Worm (Caenorhabditis elegans) whole organism, midembryonic: Measurements from ENCODE around the gene K09E9.3.

Experiments used
- cog-1 ChIP-seq: sonication (generic microtip); optimal IDR thresholded peaks from 2 replicates; lab custom pipeline; 2016; ENCODE audit warnings: missing genetic modification characterization, missing compliant biosample characterization
- flt-1 ChIP-seq: fragments of 200-800 bp; sonication (Bioruptor generic); IDR thresholded peaks from 2 replicates; pipeline ENCODE4 v1.3.6; 2022; ENCODE audit warnings: missing genetic modification characterization, missing compliant biosample characterization
- klf-2 ChIP-seq: fragments of 200-800 bp; sonication (Bioruptor generic); conservative IDR thresholded peaks from 2 replicates; pipeline ENCODE4 v1.3.6; 2022; ENCODE audit warnings: missing genetic modification reagents, missing genetic modification characterization, missing compliant biosample characterization
- ref-1 ChIP-seq: fragments of 200-800 bp; sonication (Bioruptor generic); conservative IDR thresholded peaks from 2 replicates; pipeline ENCODE4 v1.3.6; 2022; ENCODE audit warnings: missing genetic modification reagents, missing genetic modification characterization, missing compliant biosample characterization
- tab-1 ChIP-seq: fragments of 200-800 bp; sonication (Bioruptor generic); IDR thresholded peaks from 2 replicates; pipeline ENCODE4 v1.3.6; 2022; ENCODE audit warnings: missing genetic modification characterization, missing compliant biosample characterization
- ztf-23 ChIP-seq: fragments of 200-800 bp; sonication (Bioruptor generic); IDR thresholded peaks from 2 replicates; pipeline ENCODE4 v1.3.6; 2022; ENCODE audit warnings: missing genetic modification reagents, missing genetic modification characterization, missing compliant biosample characterization
- ztf-29 ChIP-seq: fragments of 200-800 bp; sonication (Bioruptor generic); IDR thresholded peaks from 2 replicates; pipeline ENCODE4 v1.3.6; 2022; ENCODE audit warnings: missing genetic modification reagents, missing genetic modification characterization, missing compliant biosample characterization

DNA sequence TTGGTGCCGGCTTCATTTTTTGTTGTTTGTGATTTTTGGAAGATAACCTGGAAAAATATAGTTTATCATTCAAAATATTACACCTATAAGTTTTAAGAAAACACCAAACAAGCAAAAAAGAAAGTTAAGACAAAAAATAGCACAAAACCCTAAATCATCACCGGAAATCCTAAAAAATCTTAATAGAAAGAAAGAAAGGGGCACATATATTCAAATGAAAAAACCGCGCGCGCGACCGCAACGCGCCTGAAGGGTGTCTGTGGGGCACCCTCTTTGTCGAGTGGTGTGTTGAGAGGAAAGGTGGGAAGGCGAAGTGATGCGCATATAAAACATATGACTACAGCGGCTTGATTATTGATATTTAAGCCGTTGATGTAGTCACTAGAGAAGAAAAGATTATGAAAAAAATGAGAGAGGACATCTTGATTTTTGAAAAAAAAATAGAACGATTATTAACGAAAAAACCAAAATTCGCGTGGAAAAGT lies at the start of gene K09E9.3:
- TF ChIP-seq tab-1 (GFP tag; lab: Robert Waterston, UW) (no peak), ztf-29 (GFP tag; lab: Robert Waterston, UW) (no peak), ref-1 (GFP tag; lab: Robert Waterston, UW) (no peak), ztf-23 (GFP tag; lab: Robert Waterston, UW) (0 out of 2 replicates have a peak, but pooled peaks have one; percentile 23), cog-1 (tag; lab: Kevin White, UChicago) (no peak), klf-2 (GFP tag; lab: Robert Waterston, UW) (no peak), flt-1 (GFP tag; lab: Robert Waterston, UW) (peak; percentile 34; the same call in 1 of the 2 replicates)
